Worm (Caenorhabditis elegans) whole organism, late embryonic: ENCODE data around the gene csn-4.

Experiments
- F13H6.1 ChIP-seq: sonication (generic microtip); optimal IDR thresholded peaks from 2 replicates; lab custom pipeline; 2016; ENCODE audit warnings: missing genetic modification characterization, missing compliant biosample characterization
- ceh-14 ChIP-seq: sonication (generic microtip); optimal IDR thresholded peaks from 2 replicates; lab custom pipeline; 2016; ENCODE audit warnings: missing genotype, missing genetic modification characterization, missing compliant biosample characterization
- ceh-18 ChIP-seq: sonication (generic microtip); optimal IDR thresholded peaks from 2 replicates; lab custom pipeline; 2016; ENCODE audit warnings: missing genetic modification characterization, missing compliant biosample characterization
- ceh-22 ChIP-seq: sonication (generic microtip); optimal IDR thresholded peaks from 2 replicates; lab custom pipeline; 2017; ENCODE audit warnings: missing biosample characterization, missing genetic modification characterization
- ceh-24 ChIP-seq: sonication (generic microtip); optimal IDR thresholded peaks from 2 replicates; lab custom pipeline; 2016; ENCODE audit warnings: mild to moderate bottlenecking, missing genetic modification characterization, missing compliant biosample characterization
- ceh-30 ChIP-seq: fragments of 150-350 bp; optimal IDR thresholded peaks from 2 replicates; lab custom pipeline; 2014; ENCODE audit warnings: missing biosample characterization, missing genetic modification characterization
- ceh-31 ChIP-seq: sonication (generic microtip); optimal IDR thresholded peaks from 2 replicates; lab custom pipeline; 2016; ENCODE audit warnings: missing genetic modification characterization, missing compliant biosample characterization
- ceh-9 ChIP-seq: sonication (generic microtip); optimal IDR thresholded peaks from 2 replicates; lab custom pipeline; 2016; ENCODE audit warnings: mild to moderate bottlenecking, missing genetic modification characterization, inconsistent platforms, missing compliant biosample characterization
- che-1 ChIP-seq: sonication (generic microtip); optimal IDR thresholded peaks from 2 replicates; lab custom pipeline; 2016; ENCODE audit warnings: mild to moderate bottlenecking, missing genetic modification characterization, missing compliant biosample characterization
- elt-2 ChIP-seq: sonication (generic microtip); optimal IDR thresholded peaks from 2 replicates; lab custom pipeline; 2016; ENCODE audit warnings: missing genetic modification reagents, missing genetic modification characterization, missing compliant biosample characterization
- gmeb-2 ChIP-seq: sonication (generic microtip); optimal IDR thresholded peaks from 2 replicates; lab custom pipeline; 2016; ENCODE audit warnings: missing genetic modification characterization, inconsistent platforms, missing compliant biosample characterization
- hlh-13 ChIP-seq: fragments of 200-800 bp; sonication (Bioruptor generic); optimal IDR thresholded peaks from 2 replicates; lab custom pipeline; 2018; ENCODE audit warnings: mild to moderate bottlenecking, missing genetic modification characterization, missing compliant biosample characterization
- hlh-15 ChIP-seq: sonication (generic microtip); optimal IDR thresholded peaks from 2 replicates; lab custom pipeline; 2016; ENCODE audit warnings: missing genetic modification characterization, missing compliant biosample characterization
- hlh-6 ChIP-seq: sonication (generic microtip); optimal IDR thresholded peaks from 2 replicates; lab custom pipeline; 2016; ENCODE audit warnings: missing genotype, missing genetic modification characterization, missing compliant biosample characterization
- mec-3 ChIP-seq: sonication (generic microtip); optimal IDR thresholded peaks from 2 replicates; lab custom pipeline; 2016; ENCODE audit warnings: borderline replicate concordance, missing genetic modification characterization, missing compliant biosample characterization
- nhr-11 ChIP-seq: fragments of 150-350 bp; optimal IDR thresholded peaks from 2 replicates; lab custom pipeline; 2014; ENCODE audit warnings: missing biosample characterization, missing genetic modification characterization
- nhr-232 ChIP-seq: sonication (generic microtip); optimal IDR thresholded peaks from 2 replicates; lab custom pipeline; 2016; ENCODE audit warnings: missing genetic modification characterization, missing compliant biosample characterization
- npax-4 ChIP-seq: sonication (generic microtip); optimal IDR thresholded peaks from 2 replicates; lab custom pipeline; 2016; ENCODE audit warnings: missing genetic modification characterization, missing compliant biosample characterization
- pax-1 ChIP-seq: fragments of 150-350 bp; optimal IDR thresholded peaks from 2 replicates; lab custom pipeline; 2014; ENCODE audit warnings: missing biosample characterization, missing genetic modification characterization
- pha-2 ChIP-seq: sonication (generic microtip); optimal IDR thresholded peaks from 2 replicates; lab custom pipeline; 2017; ENCODE audit warnings: mild to moderate bottlenecking, missing genetic modification characterization, missing compliant biosample characterization
- pha-4 ChIP-seq: fragments of 150-350 bp; optimal IDR thresholded peaks from 2 replicates; lab custom pipeline; 2018; ENCODE audit warnings: missing biosample characterization, missing genetic modification reagents, missing genetic modification characterization
- pros-1 ChIP-seq: fragments of 150-350 bp; optimal IDR thresholded peaks from 2 replicates; lab custom pipeline; 2014; ENCODE audit warnings: missing biosample characterization, missing genetic modification reagents, missing genetic modification characterization
- sdc-2 ChIP-seq: sonication (generic microtip); optimal IDR thresholded peaks from 2 replicates; lab custom pipeline; 2016; ENCODE audit warnings: missing genotype, missing genetic modification characterization, missing compliant biosample characterization
- tbx-7 ChIP-seq: sonication (generic microtip); optimal IDR thresholded peaks from 2 replicates; lab custom pipeline; 2016; ENCODE audit warnings: missing genotype, missing genetic modification characterization, missing compliant biosample characterization
- ttx-3 ChIP-seq: sonication (generic microtip); optimal IDR thresholded peaks from 2 replicates; lab custom pipeline; 2016; ENCODE audit warnings: missing genetic modification reagents, missing genetic modification characterization, missing compliant biosample characterization
- unc-3 ChIP-seq, 2 experiments: fragments of 200-800 bp in 1 of 2; sonication (Bioruptor generic) in 1 of 2; sonication (generic microtip) in 1 of 2; conservative IDR thresholded peaks in 1 of 2; optimal IDR thresholded peaks in 1 of 2; 2 replicates each; pipeline versions ENCODE4 v1.3.6 to Lab custom; 2016 to 2022; ENCODE audit warnings: missing compliant biosample characterization in 2 of 2, missing genetic modification characterization in 2 of 2, missing genetic modification reagents in 1 of 2
- unc-42 ChIP-seq: sonication (generic microtip); optimal IDR thresholded peaks from 2 replicates; lab custom pipeline; 2016; ENCODE audit warnings: missing genotype, missing genetic modification characterization, missing compliant biosample characterization
- unc-55 ChIP-seq: sonication (generic microtip); optimal IDR thresholded peaks from 2 replicates; lab custom pipeline; 2017; ENCODE audit warnings: missing biosample characterization, missing genetic modification reagents, missing genetic modification characterization
- unc-86 ChIP-seq: sonication (generic microtip); optimal IDR thresholded peaks from 2 replicates; lab custom pipeline; 2016; ENCODE audit warnings: missing genetic modification characterization, missing compliant biosample characterization

The csn-4 gene

DNA sequence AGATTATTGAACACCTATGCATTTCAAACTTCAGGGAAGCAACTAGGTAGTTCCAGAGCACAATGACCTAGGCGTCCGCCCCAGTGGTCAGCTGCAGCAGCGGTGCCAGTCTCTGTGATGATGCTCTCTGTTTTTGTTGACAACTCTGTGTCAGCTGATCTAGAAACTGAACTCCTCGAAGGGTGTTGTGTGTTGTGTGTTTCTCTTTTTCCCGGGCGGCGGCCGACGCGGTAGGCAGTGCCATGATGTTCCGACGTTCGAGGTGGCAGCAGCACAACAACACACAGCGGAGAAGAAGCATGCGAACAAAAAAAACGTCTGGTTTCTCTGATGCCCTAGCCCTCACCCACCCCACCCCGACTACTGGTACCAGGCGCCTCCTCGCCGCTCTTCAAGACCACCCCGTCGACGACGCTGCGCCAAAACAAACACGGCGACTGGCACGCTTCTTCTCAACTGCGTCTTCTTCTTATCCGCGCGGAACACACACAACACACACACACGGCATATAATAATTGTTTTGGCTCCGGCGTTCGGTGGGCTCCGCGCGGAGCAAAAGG, 22.4 kb downstream of the csn-4 start:
- no peak for TF ChIP-seq nhr-11 (tag; lab: Kevin White, UChicago)

DNA sequence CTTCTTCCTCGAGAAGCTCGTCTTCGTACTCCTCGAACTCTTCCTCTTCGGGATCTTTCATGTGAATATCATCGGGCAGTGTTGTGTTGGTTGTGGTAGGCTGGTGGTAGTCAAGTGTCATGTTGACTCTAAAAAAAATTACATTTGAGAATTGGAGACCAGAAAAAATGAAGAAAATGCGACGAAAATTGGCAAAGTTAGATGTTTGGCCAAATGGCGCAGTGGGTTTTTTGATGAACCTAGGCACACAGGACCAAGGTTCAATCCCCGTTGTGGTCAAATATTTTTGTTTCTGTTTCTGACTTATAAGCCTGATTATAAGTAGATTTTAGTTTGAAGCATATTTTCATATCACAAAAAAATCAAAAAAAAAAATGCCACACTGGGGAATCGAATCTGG, 23.8 kb downstream of the csn-4 start:
- no peak for TF ChIP-seq sdc-2 (tag; lab: Kevin White, UChicago)
- TF ChIP-seq pax-1 (tag; lab: Kevin White, UChicago): no peak
- no peak for TF ChIP-seq hlh-13
- TF ChIP-seq ceh-22 (tag; lab: Kevin White, UChicago): no peak
- no peak for TF ChIP-seq unc-55 (GFP tag; lab: Kevin White, UChicago)
- no peak for TF ChIP-seq npax-4 (tag; lab: Kevin White, UChicago)
- no peak for TF ChIP-seq pros-1 (tag; lab: Kevin White, UChicago)
- TF ChIP-seq unc-86 (tag; lab: Kevin White, UChicago): no peak
- TF ChIP-seq che-1 (tag; lab: Kevin White, UChicago): no peak
- no peak for TF ChIP-seq ceh-18 (tag; lab: Kevin White, UChicago)
- no peak for TF ChIP-seq ttx-3 (tag; lab: Kevin White, UChicago)
- no peak for TF ChIP-seq nhr-11 (tag; lab: Kevin White, UChicago)
- TF ChIP-seq hlh-15 (tag; lab: Kevin White, UChicago): no peak
- no peak for TF ChIP-seq pha-4 (tag; lab: Kevin White, UChicago)
- TF ChIP-seq nhr-232: no peak
- no peak for TF ChIP-seq ceh-14 (tag; lab: Kevin White, UChicago)

- TF ChIP-seq pha-2 (tag; lab: Kevin White, UChicago) (no peak), mec-3 (tag; lab: Kevin White, UChicago) (no peak), gmeb-2 (tag; lab: Kevin White, UChicago) (no peak), ceh-9 (tag; lab: Kevin White, UChicago) (no peak), npax-4 (tag; lab: Kevin White, UChicago) (no peak), tbx-7 (no peak), ceh-31 (tag; lab: Kevin White, UChicago) (no peak), hlh-6 (no peak)
These were observed 28.3 kb downstream of the csn-4 start for ce11 chrIV:1058504-1058903.

DNA sequence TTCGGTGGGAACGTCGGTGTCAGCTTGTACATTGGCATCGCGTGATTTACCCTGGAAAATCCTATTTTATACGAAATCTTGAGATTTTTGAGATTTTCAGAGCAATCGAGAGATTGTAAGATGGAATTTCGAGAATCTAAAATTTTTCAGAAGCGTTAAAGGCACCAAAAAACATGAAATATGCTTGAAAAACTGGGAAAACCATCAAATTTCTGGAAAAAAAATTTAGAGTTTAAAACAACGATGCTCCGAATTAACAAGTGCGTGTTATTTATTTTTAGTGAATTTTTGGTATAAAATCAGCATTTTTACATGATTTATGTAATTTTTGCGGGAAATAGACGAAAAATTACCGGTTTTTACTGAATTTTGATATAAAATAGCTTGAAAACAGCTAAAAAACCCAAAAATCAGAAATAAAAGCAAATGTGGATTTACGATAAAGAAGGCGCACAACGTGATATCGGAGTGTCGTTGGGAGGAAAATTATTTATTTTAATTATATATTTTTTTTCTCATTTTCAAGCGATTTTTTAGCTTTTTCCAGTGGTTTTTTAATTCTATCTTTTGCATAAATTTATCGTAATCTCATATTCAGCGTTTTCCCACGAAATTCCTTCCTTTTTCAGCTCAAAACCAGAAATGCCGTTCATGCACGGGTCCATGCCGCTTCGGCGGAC, 30.4 kb downstream of the csn-4 start, which contains the start of the genes Y55F3AM.13 and mrps-25:
Gene Y55F3AM.13 (minus strand): TSS at position 51 of the 680 bp plus-strand sequence.
Gene mrps-25 (plus strand): TSS at position 630 of the 680 bp plus-strand sequence.
- TF ChIP-seq ceh-31 (tag; lab: Kevin White, UChicago): no peak
- TF ChIP-seq unc-3 (GFP tag; conservative IDR thresholded peaks at IDR 0.05; lab: Robert Waterston, UW): no peak
- no peak for TF ChIP-seq unc-3 (tag; optimal IDR thresholded peaks at IDR 0.05; lab: Kevin White, UChicago)
- peak; percentile 11 for TF ChIP-seq gmeb-2 (tag; lab: Kevin White, UChicago)
- no peak for TF ChIP-seq npax-4 (tag; lab: Kevin White, UChicago)
- peak; percentile 18 for TF ChIP-seq unc-42 (tag; lab: Kevin White, UChicago)
- TF ChIP-seq elt-2 (tag; lab: Kevin White, UChicago): peak; percentile 4
- TF ChIP-seq, all 69 proteins: peak for 3

DNA sequence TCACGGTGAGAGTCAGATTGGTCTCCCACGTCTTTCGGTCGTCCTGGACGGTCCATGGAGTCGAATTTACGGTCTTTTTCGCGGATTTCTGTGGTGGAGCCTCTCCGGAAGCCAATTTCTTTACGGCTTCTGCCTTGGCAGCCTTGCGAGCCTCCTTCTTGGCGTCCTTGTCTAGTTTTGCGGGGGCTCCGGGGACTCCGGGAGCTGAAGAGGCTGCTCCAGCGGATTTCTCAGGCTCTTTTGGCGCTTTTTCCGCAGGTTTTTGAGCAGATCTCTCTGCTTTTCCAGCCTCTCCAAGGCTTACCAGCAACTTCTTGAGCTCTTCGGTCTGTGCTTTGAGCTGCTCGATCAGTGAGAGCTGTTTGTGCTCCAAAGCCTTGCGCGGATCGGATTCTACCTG, 31.1 kb downstream of the csn-4 start:
- peak; percentile 16 for TF ChIP-seq pros-1 (tag; lab: Kevin White, UChicago)
- no peak for TF ChIP-seq F13H6.1 (tag; lab: Kevin White, UChicago)

DNA sequence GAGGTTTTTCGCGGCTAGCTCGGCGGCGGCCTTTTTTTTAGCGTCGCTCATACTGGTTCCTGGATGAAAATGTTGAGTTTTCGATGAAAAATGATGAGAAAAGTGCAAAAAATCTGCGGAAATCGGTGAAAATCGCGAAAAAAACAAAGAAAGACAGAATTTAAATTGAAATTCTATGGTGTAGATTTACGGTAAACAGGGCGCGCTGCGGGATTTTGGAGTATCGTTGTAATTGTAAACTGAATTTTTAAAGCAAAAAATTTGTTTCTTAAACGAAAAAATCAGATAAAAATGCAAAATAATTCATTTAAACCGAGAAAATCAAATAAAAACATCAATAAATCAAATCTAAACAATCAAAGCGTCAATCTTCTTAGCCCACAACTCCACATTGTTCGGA, 32.1 kb downstream of the csn-4 start, which contains the start of gene dcap-1:
Gene dcap-1 (minus strand): TSS at position 59 of the 400 bp plus-strand sequence.
- no peak for TF ChIP-seq ceh-14 (tag; lab: Kevin White, UChicago)
- TF ChIP-seq ceh-24 (tag; lab: Kevin White, UChicago): no peak
- no peak for TF ChIP-seq ceh-30 (tag; lab: Kevin White, UChicago)
